Fruit fly (Drosophila melanogaster): Measurements from ENCODE around the gene IPIP.

The IPIP gene

dm6 chr2L:6070656-6071231, 22.9 kb downstream of the IPIP start, which contains the start of the genes CG9154 and Kr-h2 (continued):
- TF ChIP-seq CG9437 (GFP tag; optimal IDR thresholded peaks at IDR 0.05) (peak; percentile 91), CG2120 (GFP tag; optimal IDR thresholded peaks at IDR 0.05) (peak; percentile 70), z (GFP tag; IDR thresholded peaks at IDR 0.05) (no peak), CG18599 (GFP tag; optimal IDR thresholded peaks at IDR 0.05) (peak; percentile 58), dmrt99B (tag; optimal IDR thresholded peaks at IDR 0.05) (peak; percentile 23), Blimp-1 (GFP tag; optimal IDR thresholded peaks at IDR 0.05) (peak; percentile 0), gsb-n (tag; optimal IDR thresholded peaks at IDR 0.05) (no peak), tgo (GFP tag; IDR thresholded peaks at IDR 0.05) (no peak), az2 (GFP tag; optimal IDR thresholded peaks at IDR 0.05) (no peak), NFAT (GFP tag; IDR thresholded peaks at IDR 0.05) (no peak), ranshi (GFP tag; IDR thresholded peaks at IDR 0.05) (no peak), stwl (tag; optimal IDR thresholded peaks at IDR 0.05) (peak; percentile 65), da (GFP tag; optimal IDR thresholded peaks at IDR 0.05) (no peak), CG8290 (GFP tag; optimal IDR thresholded peaks at IDR 0.05) (no peak), CG8290 (tag; optimal IDR thresholded peaks at IDR 0.05) (peak in 1 of 2 experiments; percentile 48), ro (GFP tag; IDR thresholded peaks at IDR 0.05) (no peak), NC2α (GFP tag; optimal IDR thresholded peaks at IDR 0.05) (no peak), Dad (GFP tag; optimal IDR thresholded peaks at IDR 0.05) (no peak), Drgx (GFP tag; IDR thresholded peaks at IDR 0.05) (peak; percentile 39), Dip2 (GFP tag; IDR thresholded peaks at IDR 0.05) (no peak), CG9932 (GFP tag; IDR thresholded peaks at IDR 0.05) (peak; percentile 60), jing (GFP tag; optimal IDR thresholded peaks at IDR 0.05) (no peak), CG31441 (GFP tag; IDR thresholded peaks at IDR 0.05) (peak; percentile 43; the same call in 1 of the 2 replicates), CG3847 (GFP tag; IDR thresholded peaks at IDR 0.05) (peak; percentile 28; the same call in 1 of the 2 replicates), nom (GFP tag; optimal IDR thresholded peaks at IDR 0.05) (no peak), CG17186 (GFP tag; optimal IDR thresholded peaks at IDR 0.05) (peak; percentile 42), CG5953 (GFP tag; IDR thresholded peaks at IDR 0.05) (no peak), CG16815 (GFP tag; optimal IDR thresholded peaks at IDR 0.05) (no peak), row (GFP tag; IDR thresholded peaks at IDR 0.05) (peak; percentile 71), Trl (optimal IDR thresholded peaks at IDR 0.05) (no peak), Trl (GFP tag; optimal IDR thresholded peaks at IDR 0.05) (no peak), cato (GFP tag; optimal IDR thresholded peaks at IDR 0.05; ENCODE audit: borderline replicate concordance) (no peak), Awh (GFP tag; IDR thresholded peaks at IDR 0.05) (no peak), GATAe (GFP tag; conservative IDR thresholded peaks at IDR 0.05) (no peak), chm (GFP tag; IDR thresholded peaks at IDR 0.05) (no peak), TFAM (GFP tag; optimal IDR thresholded peaks at IDR 0.05) (no peak), Antp (GFP tag; optimal IDR thresholded peaks at IDR 0.05) (peak; percentile 32), insv (GFP tag; optimal IDR thresholded peaks at IDR 0.05) (peak in 1 of 2 experiments; percentile 9), Chrac-16 (GFP tag; optimal IDR thresholded peaks at IDR 0.05) (peak; percentile 3), tup (GFP tag; optimal IDR thresholded peaks at IDR 0.05) (no peak), ci (GFP tag; IDR thresholded peaks at IDR 0.05) (no peak), Ptx1 (GFP tag; IDR thresholded peaks at IDR 0.05) (no peak), CG14667 (GFP tag; IDR thresholded peaks at IDR 0.05) (no peak), CG13287 (GFP tag; IDR thresholded peaks at IDR 0.05; ENCODE audit: partially characterized antibody) (peak; percentile 64), CG7963 (GFP tag; IDR thresholded peaks at IDR 0.05; ENCODE audit: partially characterized antibody) (peak; percentile 77), CG7556 (GFP tag; optimal IDR thresholded peaks at IDR 0.05) (no peak), CG12155 (GFP tag; optimal IDR thresholded peaks at IDR 0.05) (peak; percentile 23), Lpt (GFP tag; optimal IDR thresholded peaks at IDR 0.05) (no peak), dpn (GFP tag; optimal IDR thresholded peaks at IDR 0.05) (peak in 1 of 2 experiments; percentile 18), NC2β (GFP tag; optimal IDR thresholded peaks at IDR 0.05) (no peak), NK7.1 (GFP tag; optimal IDR thresholded peaks at IDR 0.05) (no peak), fd96Cb (tag; optimal IDR thresholded peaks at IDR 0.05) (no peak)
